Worm (Caenorhabditis elegans): ENCODE measurements around the gene str-87.

DNA sequence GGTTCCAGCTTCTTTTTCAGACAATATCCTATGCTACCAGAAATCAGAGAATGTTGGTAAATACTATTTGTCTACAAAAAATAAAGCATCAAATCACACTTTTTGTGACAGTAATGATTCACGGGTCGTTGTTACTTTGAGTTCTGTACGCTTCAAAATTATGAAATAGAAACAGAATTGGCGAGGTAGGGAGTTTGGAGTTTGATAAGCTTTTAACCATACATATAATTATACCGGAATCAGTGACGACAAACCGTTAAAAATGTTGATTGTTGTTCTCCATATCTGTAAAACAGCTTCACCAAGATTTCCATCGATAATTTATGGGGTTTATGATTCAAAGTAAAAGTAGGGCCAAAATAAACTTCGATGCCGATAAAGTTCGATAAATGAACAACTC lies 10.1 kb downstream of the str-87 start:
- no peak for TF ChIP-seq med-1 (GFP tag; optimal IDR thresholded peaks at IDR 0.05; ENCODE audit: insufficient read depth)
- no peak for TF ChIP-seq tab-1 (GFP tag; IDR thresholded peaks at IDR 0.05)
